Comparison of ENCODE assay signal across 1 worm cellular context in the genomic region with DNA sequence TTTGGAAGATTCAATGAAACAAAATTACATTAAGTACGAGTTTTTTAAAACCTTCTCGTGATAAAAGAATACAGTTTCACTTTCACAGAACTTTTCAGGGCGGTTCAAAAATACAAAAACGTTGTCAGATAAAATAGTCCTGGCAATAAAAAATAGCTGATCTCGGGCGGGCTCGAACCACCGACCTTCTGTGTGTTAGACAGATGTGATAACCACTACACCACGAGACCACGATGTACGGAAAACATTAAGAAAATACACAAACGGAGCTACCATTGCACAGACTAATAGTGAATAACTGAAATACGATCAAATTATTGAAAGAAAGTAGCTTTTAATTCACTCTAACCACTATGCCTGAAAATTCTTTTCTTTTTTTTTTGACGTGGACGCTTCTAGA.
A peak's percentile ranks its signal among the peaks of the same experiment; 100 is the strongest.
TF ChIP-seq lines count a peak whose summit lies in the region.

No protein-coding gene starts in this region.

TF ChIP-seq in whole organism, L4 larva, 104 proteins besides CTCF, POLR2A, EP300 and RAD21 (continued from another document):
- TF ChIP-seq ceh-44 (GFP tag; IDR thresholded peaks at IDR 0.05; lab: Robert Waterston, UW): no peak
- TF ChIP-seq ama-1 (optimal IDR thresholded peaks at IDR 0.05; lab: Kevin White, UChicago): peak; percentile 52
- no peak for TF ChIP-seq ceh-28 (tag; optimal IDR thresholded peaks at IDR 0.05; lab: Kevin White, UChicago)
- no peak for TF ChIP-seq pqm-1 (tag; optimal IDR thresholded peaks at IDR 0.05; lab: Kevin White, UChicago)
- peak; percentile 74 for TF ChIP-seq tra-1 (GFP tag; IDR thresholded peaks at IDR 0.05; lab: Robert Waterston, UW)
- no peak for TF ChIP-seq T20F7.1 (GFP tag; optimal IDR thresholded peaks at IDR 0.05; lab: Kevin White, UChicago)
- peak; percentile 78 for TF ChIP-seq mes-2 (tag; optimal IDR thresholded peaks at IDR 0.05; lab: Kevin White, UChicago; ENCODE audit: poor library complexity, severe bottlenecking)
- TF ChIP-seq dmd-6 (GFP tag; IDR thresholded peaks at IDR 0.05; lab: Robert Waterston, UW): peak; percentile 60
- no peak for TF ChIP-seq nhr-28 (tag; optimal IDR thresholded peaks at IDR 0.05; lab: Kevin White, UChicago)
- no peak for TF ChIP-seq zip-11 (GFP tag; IDR thresholded peaks at IDR 0.05; lab: Robert Waterston, UW)
- TF ChIP-seq F10B5.3 (tag; optimal IDR thresholded peaks at IDR 0.05; lab: Kevin White, UChicago): no peak
- TF ChIP-seq ztf-7 (tag; optimal IDR thresholded peaks at IDR 0.05; lab: Kevin White, UChicago): no peak
- TF ChIP-seq madf-9 (GFP tag; conservative IDR thresholded peaks at IDR 0.05; lab: Robert Waterston, UW): peak; percentile 44; the same call in 1 of the 2 replicates
- no peak for TF ChIP-seq spr-3 (GFP tag; optimal IDR thresholded peaks at IDR 0.05; lab: Kevin White, UChicago)
- peak; percentile 88 for TF ChIP-seq lim-7 (GFP tag; IDR thresholded peaks at IDR 0.05; lab: Robert Waterston, UW)
- no peak for TF ChIP-seq mdl-1 (tag; optimal IDR thresholded peaks at IDR 0.05; lab: Kevin White, UChicago)
- TF ChIP-seq hmg-1.1 (GFP tag; IDR thresholded peaks at IDR 0.05; lab: Robert Waterston, UW): 0 out of 2 replicates have a peak, but pooled peaks have one; percentile 11
- TF ChIP-seq unc-39 (tag; optimal IDR thresholded peaks at IDR 0.05; lab: Kevin White, UChicago): no peak
- no peak for TF ChIP-seq nhr-41 (GFP tag; IDR thresholded peaks at IDR 0.05; lab: Robert Waterston, UW)
- peak; percentile 76; the same call in 1 of the 2 replicates for TF ChIP-seq egl-43 (GFP tag; IDR thresholded peaks at IDR 0.05; lab: Robert Waterston, UW)
- TF ChIP-seq lin-39 (tag; optimal IDR thresholded peaks at IDR 0.05; lab: Kevin White, UChicago): no peak
- TF ChIP-seq cey-2 (tag; optimal IDR thresholded peaks at IDR 0.05; lab: Kevin White, UChicago; ENCODE audit: borderline replicate concordance, insufficient read depth): no peak
- TF ChIP-seq nhr-10 (tag; optimal IDR thresholded peaks at IDR 0.05; lab: Kevin White, UChicago): no peak
- TF ChIP-seq F49E8.2 (tag; optimal IDR thresholded peaks at IDR 0.05; lab: Kevin White, UChicago; ENCODE audit: borderline replicate concordance): no peak
- peak; percentile 64 for TF ChIP-seq lin-38 (GFP tag; IDR thresholded peaks at IDR 0.05; lab: Robert Waterston, UW)
- TF ChIP-seq php-3 (GFP tag; IDR thresholded peaks at IDR 0.05; lab: Robert Waterston, UW): 0 out of 2 replicates have a peak, but pooled peaks have one; percentile 27
- peak; percentile 11 for TF ChIP-seq nhr-102 (tag; optimal IDR thresholded peaks at IDR 0.05; lab: Kevin White, UChicago)
- 0 out of 2 replicates have a peak, but pooled peaks have one; percentile 53 for TF ChIP-seq D1046.2 (GFP tag; IDR thresholded peaks at IDR 0.05; lab: Robert Waterston, UW)
- TF ChIP-seq ceh-32 (tag; optimal IDR thresholded peaks at IDR 0.05; lab: Kevin White, UChicago; ENCODE audit: poor library complexity): no peak
- TF ChIP-seq unc-62 (GFP tag; optimal IDR thresholded peaks at IDR 0.05 in 1 of 2; lab: Kevin White, UChicago): no peak
- TF ChIP-seq unc-62 (tag; optimal IDR thresholded peaks at IDR 0.05; lab: Kevin White, UChicago): no peak
- TF ChIP-seq pha-4 (GFP tag; IDR thresholded peaks at IDR 0.05; lab: Robert Waterston, UW): peak; percentile 68; the same call in 1 of the 2 replicates
- no peak for TF ChIP-seq pha-4 (tag; optimal IDR thresholded peaks at IDR 0.05; lab: Kevin White, UChicago)
- peak; percentile 37 for TF ChIP-seq rbr-2 (tag; optimal IDR thresholded peaks at IDR 0.05; lab: Kevin White, UChicago)
- TF ChIP-seq daf-16 (GFP tag; optimal IDR thresholded peaks at IDR 0.05; lab: Kevin White, UChicago): peak; percentile 30 to 40
- TF ChIP-seq daf-16 (tag; optimal IDR thresholded peaks at IDR 0.05; lab: Kevin White, UChicago): peak; percentile 62
- no peak for TF ChIP-seq daf-12 (tag; optimal IDR thresholded peaks at IDR 0.05; lab: Kevin White, UChicago)
- TF ChIP-seq spr-1 (tag; optimal IDR thresholded peaks at IDR 0.05; lab: Kevin White, UChicago): no peak
- peak; percentile 69 for TF ChIP-seq dve-1 (tag; optimal IDR thresholded peaks at IDR 0.05; lab: Kevin White, UChicago; ENCODE audit: insufficient read depth)
- TF ChIP-seq fos-1 (tag; optimal IDR thresholded peaks at IDR 0.05; lab: Kevin White, UChicago): no peak
- no peak for TF ChIP-seq sdz-12 (GFP tag; optimal IDR thresholded peaks at IDR 0.05; lab: Kevin White, UChicago)
- 0 out of 2 replicates have a peak, but pooled peaks have one; percentile 72 for TF ChIP-seq Y105C5A.15 (GFP tag; IDR thresholded peaks at IDR 0.05; lab: Robert Waterston, UW)
- TF ChIP-seq nhr-111 (GFP tag; optimal IDR thresholded peaks at IDR 0.05; lab: Kevin White, UChicago): no peak
- no peak for TF ChIP-seq attf-4 (tag; optimal IDR thresholded peaks at IDR 0.05; lab: Kevin White, UChicago)
- peak; percentile 61 for TF ChIP-seq T26A8.4 (GFP tag; IDR thresholded peaks at IDR 0.05; lab: Robert Waterston, UW)
- TF ChIP-seq set-16 (GFP tag; IDR thresholded peaks at IDR 0.05; lab: Robert Waterston, UW): no peak
- TF ChIP-seq dmd-9 (GFP tag; IDR thresholded peaks at IDR 0.05; lab: Robert Waterston, UW): 0 out of 2 replicates have a peak, but pooled peaks have one; percentile 49
- 0 out of 2 replicates have a peak, but pooled peaks have one; percentile 13 for TF ChIP-seq Y75B8A.6 (GFP tag; IDR thresholded peaks at IDR 0.05; lab: Robert Waterston, UW)
- no peak for TF ChIP-seq R02D3.7 (tag; optimal IDR thresholded peaks at IDR 0.05; lab: Kevin White, UChicago)
- peak; percentile 58 to 88; a peak in 2 of 4 replicates for TF ChIP-seq madf-5 (GFP tag; IDR thresholded peaks at IDR 0.05; lab: Robert Waterston, UW)
- TF ChIP-seq nhr-76 (tag; optimal IDR thresholded peaks at IDR 0.05; lab: Kevin White, UChicago): no peak
- peak; percentile 36 for TF ChIP-seq nhr-6 (tag; optimal IDR thresholded peaks at IDR 0.05; lab: Kevin White, UChicago)
- TF ChIP-seq zfp-2 (tag; optimal IDR thresholded peaks at IDR 0.05; lab: Kevin White, UChicago): no peak
- TF ChIP-seq saeg-2 (GFP tag; IDR thresholded peaks at IDR 0.05; lab: Robert Waterston, UW): 0 out of 2 replicates have a peak, but pooled peaks have one; percentile 62
- TF ChIP-seq nhr-42 (GFP tag; IDR thresholded peaks at IDR 0.05; lab: Robert Waterston, UW): peak; percentile 63; the same call in 1 of the 2 replicates
- no peak for TF ChIP-seq egl-27 (tag; optimal IDR thresholded peaks at IDR 0.05; lab: Kevin White, UChicago)
- TF ChIP-seq dmd-8 (GFP tag; IDR thresholded peaks at IDR 0.05; lab: Robert Waterston, UW): peak; percentile 81
- peak; percentile 64 for TF ChIP-seq mep-1 (tag; optimal IDR thresholded peaks at IDR 0.05; lab: Kevin White, UChicago)
- TF ChIP-seq ztf-11 (tag; optimal IDR thresholded peaks at IDR 0.05; lab: Kevin White, UChicago): no peak
- no peak for TF ChIP-seq lir-3 (tag; optimal IDR thresholded peaks at IDR 0.05; lab: Kevin White, UChicago)
- no peak for TF ChIP-seq ces-1 (GFP tag; optimal IDR thresholded peaks at IDR 0.05; lab: Kevin White, UChicago)
- 0 out of 2 replicates have a peak, but pooled peaks have one; percentile 28 for TF ChIP-seq ceh-20 (GFP tag; IDR thresholded peaks at IDR 0.05; lab: Robert Waterston, UW)
- no peak for TF ChIP-seq nhr-77 (tag; optimal IDR thresholded peaks at IDR 0.05; lab: Kevin White, UChicago)
- no peak for TF ChIP-seq nhr-48 (tag; optimal IDR thresholded peaks at IDR 0.05; lab: Kevin White, UChicago)
- no peak for TF ChIP-seq zag-1 (tag; optimal IDR thresholded peaks at IDR 0.05; lab: Kevin White, UChicago)
- TF ChIP-seq tag-97 (GFP tag; IDR thresholded peaks at IDR 0.05; lab: Robert Waterston, UW): 0 out of 2 replicates have a peak, but pooled peaks have one; percentile 22
- TF ChIP-seq skn-1 (tag; optimal IDR thresholded peaks at IDR 0.05; lab: Kevin White, UChicago): no peak
- TF ChIP-seq F37D6.2 (tag; optimal IDR thresholded peaks at IDR 0.05; lab: Kevin White, UChicago): no peak
- peak; percentile 71 for TF ChIP-seq zfp-3 (GFP tag; conservative IDR thresholded peaks at IDR 0.05; lab: Robert Waterston, UW)
- no peak for TF ChIP-seq aha-1 (tag; lab: Kevin White, UChicago)
- peak in 1 of 2 experiments; percentile 38 for TF ChIP-seq hif-1 (tag; optimal IDR thresholded peaks at IDR 0.05; lab: Kevin White, UChicago)
- no peak for TF ChIP-seq dpl-1 (GFP tag; optimal IDR thresholded peaks at IDR 0.05; lab: Kevin White, UChicago)
- TF ChIP-seq F44E2.7 (GFP tag; IDR thresholded peaks at IDR 0.05; lab: Robert Waterston, UW): 0 out of 2 replicates have a peak, but pooled peaks have one; percentile 18
- TF ChIP-seq fkh-10 (GFP tag; optimal IDR thresholded peaks at IDR 0.05; lab: Kevin White, UChicago): no peak
- 0 out of 2 replicates have a peak, but pooled peaks have one; percentile 45 for TF ChIP-seq lin-1 (GFP tag; IDR thresholded peaks at IDR 0.05; lab: Robert Waterston, UW)
- TF ChIP-seq ctbp-1 (GFP tag; IDR thresholded peaks at IDR 0.05; lab: Robert Waterston, UW): peak; percentile 38; the same call in 1 of the 2 replicates
- peak; percentile 48 for TF ChIP-seq hlh-30 (tag; optimal IDR thresholded peaks at IDR 0.05; lab: Kevin White, UChicago; ENCODE audit: insufficient read depth)
